Fruit fly (Drosophila melanogaster) whole organism, wandering third instar larva: Measurements from ENCODE around the gene gig.

Source experiments
- Abd-B ChIP-seq: fragments of >200 bp; optimal IDR thresholded peaks from 2 replicates; lab custom pipeline; 2017; ENCODE audit warnings: missing biosample characterization, missing genetic modification characterization
- CG32264 ChIP-seq: fragments of 200-800 bp; sonication (Bioruptor generic); optimal IDR thresholded peaks from 2 replicates; lab custom pipeline; 2016; ENCODE audit warnings: missing biosample characterization, missing genetic modification characterization
- CG9705 ChIP-seq: fragments of 200-800 bp; sonication (Bioruptor generic); optimal IDR thresholded peaks from 2 replicates; lab custom pipeline; 2018; ENCODE audit warnings: missing biosample characterization, mild to moderate bottlenecking, missing genetic modification characterization
- CrebA ChIP-seq: fragments of 200-800 bp; sonication (Bioruptor generic); optimal IDR thresholded peaks from 2 replicates; lab custom pipeline; 2016; ENCODE audit warnings: missing biosample characterization, mild to moderate bottlenecking, missing genetic modification characterization, borderline replicate concordance
- Dif ChIP-seq: fragments of 200-275, 200-300 bp; sonication (Bioruptor generic); optimal IDR thresholded peaks from 2 replicates; lab custom pipeline; 2018; ENCODE audit warnings: missing biosample characterization, missing genetic modification characterization; ENCODE audit not compliant: partially characterized antibody
- GATAd ChIP-seq: sonication (Bioruptor generic); optimal IDR thresholded peaks from 2 replicates; lab custom pipeline; 2016; ENCODE audit warnings: missing biosample characterization, missing genetic modification characterization
- HLH106 ChIP-seq: fragments of 200-800 bp; optimal IDR thresholded peaks from 3 replicates; lab custom pipeline; 2019; ENCODE audit warnings: missing biosample characterization, mild to moderate bottlenecking, missing genetic modification characterization, moderate library complexity
- Hnf4 ChIP-seq: fragments of 200-800 bp; sonication (Bioruptor generic); optimal IDR thresholded peaks from 2 replicates; lab custom pipeline; 2016; ENCODE audit warnings: missing biosample characterization, mild to moderate bottlenecking, missing genetic modification characterization
- Hr83 ChIP-seq: fragments of 200-300 bp; sonication (Bioruptor generic); optimal IDR thresholded peaks from 2 replicates; lab custom pipeline; 2016; ENCODE audit warnings: missing biosample characterization, mild to moderate bottlenecking, missing genetic modification characterization, moderate library complexity; ENCODE audit not compliant: poor library complexity, severe bottlenecking
- Jra ChIP-seq: sonication (Bioruptor generic); optimal IDR thresholded peaks from 2 replicates; lab custom pipeline; 2016; ENCODE audit warnings: missing biosample characterization, missing genetic modification characterization
- Mio ChIP-seq: sonication (Bioruptor generic); optimal IDR thresholded peaks from 2 replicates; lab custom pipeline; 2016; ENCODE audit warnings: missing biosample characterization, missing genetic modification characterization
- Myc ChIP-seq: fragments of >200 bp; optimal IDR thresholded peaks from 2 replicates; lab custom pipeline; 2017
- N ChIP-seq: fragments of >200 bp; optimal IDR thresholded peaks from 2 replicates; lab custom pipeline; 2018; ENCODE audit warnings: missing biosample characterization, missing external identifiers, missing genetic modification characterization
- OdsH ChIP-seq: fragments of 200-800 bp; sonication (Bioruptor generic); optimal IDR thresholded peaks from 2 replicates; lab custom pipeline; 2016; ENCODE audit warnings: missing biosample characterization, mild to moderate bottlenecking, missing genetic modification characterization
- Rel ChIP-seq, 2 experiments: fragments of 200-800 bp; sonication (Bioruptor generic) in 1 of 2; optimal IDR thresholded peaks; 2 replicates in 1 of 2; 3 replicates in 1 of 2; lab custom pipeline; 2016 to 2019; ENCODE audit warnings: mild to moderate bottlenecking in 2 of 2, missing biosample characterization in 2 of 2, missing genetic modification characterization in 2 of 2, moderate library complexity in 1 of 2
- Sp1 ChIP-seq: fragments of 200-800 bp; sonication (Bioruptor generic); optimal IDR thresholded peaks from 3 replicates; lab custom pipeline; 2019; ENCODE audit warnings: missing biosample characterization, mild to moderate bottlenecking, missing genetic modification characterization, moderate library complexity
- Vsx2 ChIP-seq: fragments of 200-300, 225-300 bp; sonication (Bioruptor generic); optimal IDR thresholded peaks from 2 replicates; lab custom pipeline; 2018; ENCODE audit warnings: missing biosample characterization, missing genetic modification characterization; ENCODE audit not compliant: partially characterized antibody
- br ChIP-seq: fragments of 200-800 bp; sonication (Bioruptor generic); optimal IDR thresholded peaks from 2 replicates; lab custom pipeline; 2016; ENCODE audit warnings: missing biosample characterization, missing genetic modification characterization
- brk ChIP-seq: fragments of 200-800 bp; sonication (Bioruptor generic); optimal IDR thresholded peaks from 2 replicates; lab custom pipeline; 2016; ENCODE audit warnings: missing biosample characterization, mild to moderate bottlenecking, missing genetic modification characterization
- dmrt93B ChIP-seq: fragments of 200-800 bp; sonication (Bioruptor generic); optimal IDR thresholded peaks from 2 replicates; lab custom pipeline; 2018; ENCODE audit warnings: missing biosample characterization, mild to moderate bottlenecking, missing genetic modification characterization
- dsf ChIP-seq: sonication (Bioruptor generic); optimal IDR thresholded peaks from 2 replicates; lab custom pipeline; 2016; ENCODE audit warnings: missing biosample characterization, missing genetic modification characterization, borderline replicate concordance
- ey ChIP-seq: fragments of 200-800 bp; sonication (Bioruptor generic); optimal IDR thresholded peaks from 2 replicates; lab custom pipeline; 2016; ENCODE audit warnings: missing biosample characterization, missing genetic modification characterization
- foxo ChIP-seq, 2 experiments: fragments of 200-800 bp; sonication (Bioruptor generic); optimal IDR thresholded peaks; 2 replicates in 1 of 2; 3 replicates in 1 of 2; lab custom pipeline; 2016 to 2017; ENCODE audit warnings: missing biosample characterization in 2 of 2, missing genetic modification characterization in 2 of 2
- fru ChIP-seq: fragments of 200-800 bp; sonication (Bioruptor generic); optimal IDR thresholded peaks from 3 replicates; lab custom pipeline; 2016; ENCODE audit warnings: missing biosample characterization, mild to moderate bottlenecking, missing genetic modification characterization
- h ChIP-seq: fragments of 200-800 bp; sonication (Bioruptor generic); optimal IDR thresholded peaks from 3 replicates; lab custom pipeline; 2016; ENCODE audit warnings: missing biosample characterization, mild to moderate bottlenecking, missing genetic modification characterization
- jim ChIP-seq: fragments of 175-275, 200-325 bp; sonication (Bioruptor generic); optimal IDR thresholded peaks from 2 replicates; lab custom pipeline; 2016; ENCODE audit warnings: missing biosample characterization, mild to moderate bottlenecking, missing genetic modification characterization
- lola ChIP-seq: fragments of >200 bp; optimal IDR thresholded peaks from 2 replicates; lab custom pipeline; 2017; ENCODE audit warnings: missing biosample characterization, missing genetic modification characterization
- pan ChIP-seq: fragments of >200 bp; optimal IDR thresholded peaks from 2 replicates; lab custom pipeline; 2017
- psq ChIP-seq: fragments of 200-800 bp; sonication (Bioruptor generic); optimal IDR thresholded peaks from 3 replicates; lab custom pipeline; 2017; ENCODE audit warnings: missing biosample characterization, mild to moderate bottlenecking, missing genetic modification characterization, moderate library complexity
- rgr ChIP-seq: fragments of 200-800 bp; sonication (Bioruptor generic); optimal IDR thresholded peaks from 3 replicates; lab custom pipeline; 2016; ENCODE audit warnings: missing biosample characterization, mild to moderate bottlenecking, missing genetic modification characterization
- sage ChIP-seq: fragments of 200-800 bp; sonication (Bioruptor generic); optimal IDR thresholded peaks from 2 replicates; lab custom pipeline; 2016; ENCODE audit warnings: missing biosample characterization, mild to moderate bottlenecking, missing genetic modification characterization
- sv ChIP-seq: fragments of 200-800 bp; sonication (Bioruptor generic); optimal IDR thresholded peaks from 3 replicates; lab custom pipeline; 2016; ENCODE audit warnings: missing biosample characterization, missing genetic modification characterization
- usp ChIP-seq: fragments of >200 bp; optimal IDR thresholded peaks from 2 replicates; lab custom pipeline; 2017; ENCODE audit warnings: missing biosample characterization, missing genetic modification characterization
- woc ChIP-seq: sonication (Bioruptor generic); optimal IDR thresholded peaks from 2 replicates; lab custom pipeline; 2016; ENCODE audit warnings: missing biosample characterization, mild to moderate bottlenecking, missing genetic modification characterization

gig gene

dm6 chr3L:20133168-20133567 lies 4.2 kb downstream of the gig start, which contains the start of gene CG7335:
TSS of gene CG7335 (minus strand) at chr3L:20133268.
- TF ChIP-seq sv (GFP tag; lab: Kevin White, UChicago) = no peak
- TF ChIP-seq OdsH (GFP tag; lab: Kevin White, UChicago) = no peak
- TF ChIP-seq dmrt93B (GFP tag; lab: Kevin White, UChicago) = no peak
- no peak for TF ChIP-seq HLH106 (tag; lab: Kevin White, UChicago)

- TF ChIP-seq HLH106 (tag; lab: Kevin White, UChicago) = no peak
- TF ChIP-seq br = no peak
- no peak for TF ChIP-seq CrebA (GFP tag; lab: Kevin White, UChicago)
- no peak for TF ChIP-seq lola
- no peak for TF ChIP-seq Rel (GFP tag; optimal IDR thresholded peaks at IDR 0.05; lab: Kevin White, UChicago)
- TF ChIP-seq Rel (tag; optimal IDR thresholded peaks at IDR 0.05; lab: Kevin White, UChicago) = no peak
- TF ChIP-seq Hnf4 = no peak
- TF ChIP-seq dsf (GFP tag; lab: Kevin White, UChicago) = no peak
- no peak for TF ChIP-seq OdsH (GFP tag; lab: Kevin White, UChicago)
- no peak for TF ChIP-seq Dif
Measured at dm6 chr3L:20138327-20138726, 9.3 kb downstream of the gig start.

dm6 chr3L:20140589-20141207 lies 11.7 kb downstream of the gig start, which contains the start of gene CG7328:
TSS of gene CG7328 (minus strand) at chr3L:20140607.
- TF ChIP-seq Dif (no peak), dsf (GFP tag; lab: Kevin White, UChicago) (no peak), br (peak; percentile 71), psq (GFP tag; lab: Kevin White, UChicago) (peak; percentile 65), Sp1 (GFP tag; lab: Kevin White, UChicago) (peak; percentile 82), pan (lab: Kevin White, UChicago) (no peak), Jra (GFP tag; lab: Kevin White, UChicago) (no peak), usp (no peak), dmrt93B (GFP tag; lab: Kevin White, UChicago) (peak; percentile 49), HLH106 (tag; lab: Kevin White, UChicago) (peak; percentile 83), sage (no peak), brk (GFP tag; lab: Kevin White, UChicago) (no peak), woc (GFP tag; lab: Kevin White, UChicago) (peak; percentile 77), rgr (GFP tag; lab: Kevin White, UChicago) (peak; percentile 84), sv (GFP tag; lab: Kevin White, UChicago) (peak; percentile 25), Vsx2 (no peak), Myc (lab: Kevin White, UChicago) (no peak), Hnf4 (no peak), jim (no peak), Rel (GFP tag; optimal IDR thresholded peaks at IDR 0.05; lab: Kevin White, UChicago) (no peak), Rel (tag; optimal IDR thresholded peaks at IDR 0.05; lab: Kevin White, UChicago) (no peak), Mio (GFP tag; lab: Kevin White, UChicago) (no peak), fru (GFP tag; lab: Kevin White, UChicago) (peak; percentile 69), ey (GFP tag; lab: Kevin White, UChicago) (peak; percentile 80), h (GFP tag; lab: Kevin White, UChicago) (peak; percentile 84), Hr83 (GFP tag; lab: Kevin White, UChicago) (no peak), foxo (GFP tag; optimal IDR thresholded peaks at IDR 0.05; lab: Kevin White, UChicago) (no peak), OdsH (GFP tag; lab: Kevin White, UChicago) (peak; percentile 84), CG9705 (GFP tag; lab: Kevin White, UChicago) (no peak), lola (no peak), Abd-B (GFP tag; lab: Kevin White, UChicago) (no peak), GATAd (GFP tag; lab: Kevin White, UChicago) (peak; percentile 6), CG32264 (GFP tag; lab: Kevin White, UChicago) (no peak)

dm6 chr3L:20168152-20168551 lies 39.2 kb downstream of the gig start:
- TF ChIP-seq lola (no peak), pan (lab: Kevin White, UChicago) (no peak), sage (no peak), dmrt93B (GFP tag; lab: Kevin White, UChicago) (no peak), fru (GFP tag; lab: Kevin White, UChicago) (peak; percentile 47), ey (GFP tag; lab: Kevin White, UChicago) (peak; percentile 42), Jra (GFP tag; lab: Kevin White, UChicago) (no peak), Mio (GFP tag; lab: Kevin White, UChicago) (no peak), foxo (GFP tag; optimal IDR thresholded peaks at IDR 0.05; lab: Kevin White, UChicago) (peak in 1 of 2 experiments; percentile 50), rgr (GFP tag; lab: Kevin White, UChicago) (peak; percentile 20), OdsH (GFP tag; lab: Kevin White, UChicago) (peak; percentile 53), h (GFP tag; lab: Kevin White, UChicago) (peak; percentile 54), woc (GFP tag; lab: Kevin White, UChicago) (peak; percentile 45), Vsx2 (no peak), br (peak; percentile 0), dsf (GFP tag; lab: Kevin White, UChicago) (no peak), CG9705 (GFP tag; lab: Kevin White, UChicago) (no peak), brk (GFP tag; lab: Kevin White, UChicago) (no peak), Hnf4 (no peak), HLH106 (tag; lab: Kevin White, UChicago) (peak; percentile 30), N (GFP tag; lab: Kevin White, UChicago) (no peak)
- TF ChIP-seq, all 38 proteins: peak for 9
